Fruit fly (Drosophila melanogaster) whole organism, wandering third instar larva: ENCODE data around the gene CG13640.

Source experiments
- CG32264 ChIP-seq: fragments of 200-800 bp; sonication (Bioruptor generic); optimal IDR thresholded peaks from 2 replicates; lab custom pipeline; 2016; ENCODE audit warnings: missing biosample characterization, missing genetic modification characterization
- CG9705 ChIP-seq: fragments of 200-800 bp; sonication (Bioruptor generic); optimal IDR thresholded peaks from 2 replicates; lab custom pipeline; 2018; ENCODE audit warnings: missing biosample characterization, mild to moderate bottlenecking, missing genetic modification characterization
- CrebA ChIP-seq: fragments of 200-800 bp; sonication (Bioruptor generic); optimal IDR thresholded peaks from 2 replicates; lab custom pipeline; 2016; ENCODE audit warnings: missing biosample characterization, mild to moderate bottlenecking, missing genetic modification characterization, borderline replicate concordance
- Dfd ChIP-seq: fragments of >200 bp; optimal IDR thresholded peaks from 2 replicates; lab custom pipeline; 2017; ENCODE audit warnings: missing biosample characterization, missing genetic modification characterization
- HLH106 ChIP-seq: fragments of 200-800 bp; optimal IDR thresholded peaks from 3 replicates; lab custom pipeline; 2019; ENCODE audit warnings: missing biosample characterization, mild to moderate bottlenecking, missing genetic modification characterization, moderate library complexity
- Hnf4 ChIP-seq: fragments of 200-800 bp; sonication (Bioruptor generic); optimal IDR thresholded peaks from 2 replicates; lab custom pipeline; 2016; ENCODE audit warnings: missing biosample characterization, mild to moderate bottlenecking, missing genetic modification characterization
- Mio ChIP-seq: sonication (Bioruptor generic); optimal IDR thresholded peaks from 2 replicates; lab custom pipeline; 2016; ENCODE audit warnings: missing biosample characterization, missing genetic modification characterization
- N ChIP-seq: fragments of >200 bp; optimal IDR thresholded peaks from 2 replicates; lab custom pipeline; 2018; ENCODE audit warnings: missing biosample characterization, missing external identifiers, missing genetic modification characterization
- OdsH ChIP-seq: fragments of 200-800 bp; sonication (Bioruptor generic); optimal IDR thresholded peaks from 2 replicates; lab custom pipeline; 2016; ENCODE audit warnings: missing biosample characterization, mild to moderate bottlenecking, missing genetic modification characterization
- Rel ChIP-seq, 2 experiments: fragments of 200-800 bp; sonication (Bioruptor generic) in 1 of 2; optimal IDR thresholded peaks; 2 replicates in 1 of 2; 3 replicates in 1 of 2; lab custom pipeline; 2016 to 2019; ENCODE audit warnings: mild to moderate bottlenecking in 2 of 2, missing biosample characterization in 2 of 2, missing genetic modification characterization in 2 of 2, moderate library complexity in 1 of 2
- Sp1 ChIP-seq: fragments of 200-800 bp; sonication (Bioruptor generic); optimal IDR thresholded peaks from 3 replicates; lab custom pipeline; 2019; ENCODE audit warnings: missing biosample characterization, mild to moderate bottlenecking, missing genetic modification characterization, moderate library complexity
- Vsx2 ChIP-seq: fragments of 200-300, 225-300 bp; sonication (Bioruptor generic); optimal IDR thresholded peaks from 2 replicates; lab custom pipeline; 2018; ENCODE audit warnings: missing biosample characterization, missing genetic modification characterization; ENCODE audit not compliant: partially characterized antibody
- br ChIP-seq: fragments of 200-800 bp; sonication (Bioruptor generic); optimal IDR thresholded peaks from 2 replicates; lab custom pipeline; 2016; ENCODE audit warnings: missing biosample characterization, missing genetic modification characterization
- brk ChIP-seq: fragments of 200-800 bp; sonication (Bioruptor generic); optimal IDR thresholded peaks from 2 replicates; lab custom pipeline; 2016; ENCODE audit warnings: missing biosample characterization, mild to moderate bottlenecking, missing genetic modification characterization
- dl ChIP-seq, 2 experiments: fragments of 175-275, 200-275 bp in 1 of 2; fragments of 200-275 bp in 1 of 2; sonication (Bioruptor generic); optimal IDR thresholded peaks; lab custom pipeline; 2018; ENCODE audit warnings: mild to moderate bottlenecking in 2 of 2, missing biosample characterization in 2 of 2, missing genetic modification characterization in 2 of 2, moderate library complexity in 2 of 2; ENCODE audit not compliant: partially characterized antibody in 2 of 2, insufficient read depth in 1 of 2
- dsf ChIP-seq: sonication (Bioruptor generic); optimal IDR thresholded peaks from 2 replicates; lab custom pipeline; 2016; ENCODE audit warnings: missing biosample characterization, missing genetic modification characterization, borderline replicate concordance
- foxo ChIP-seq, 2 experiments: fragments of 200-800 bp; sonication (Bioruptor generic); optimal IDR thresholded peaks; 2 replicates in 1 of 2; 3 replicates in 1 of 2; lab custom pipeline; 2016 to 2017; ENCODE audit warnings: missing biosample characterization in 2 of 2, missing genetic modification characterization in 2 of 2
- h ChIP-seq: fragments of 200-800 bp; sonication (Bioruptor generic); optimal IDR thresholded peaks from 3 replicates; lab custom pipeline; 2016; ENCODE audit warnings: missing biosample characterization, mild to moderate bottlenecking, missing genetic modification characterization
- jim ChIP-seq: fragments of 175-275, 200-325 bp; sonication (Bioruptor generic); optimal IDR thresholded peaks from 2 replicates; lab custom pipeline; 2016; ENCODE audit warnings: missing biosample characterization, mild to moderate bottlenecking, missing genetic modification characterization
- lola ChIP-seq: fragments of >200 bp; optimal IDR thresholded peaks from 2 replicates; lab custom pipeline; 2017; ENCODE audit warnings: missing biosample characterization, missing genetic modification characterization
- pan ChIP-seq: fragments of >200 bp; optimal IDR thresholded peaks from 2 replicates; lab custom pipeline; 2017
- psq ChIP-seq: fragments of 200-800 bp; sonication (Bioruptor generic); optimal IDR thresholded peaks from 3 replicates; lab custom pipeline; 2017; ENCODE audit warnings: missing biosample characterization, mild to moderate bottlenecking, missing genetic modification characterization, moderate library complexity
- rgr ChIP-seq: fragments of 200-800 bp; sonication (Bioruptor generic); optimal IDR thresholded peaks from 3 replicates; lab custom pipeline; 2016; ENCODE audit warnings: missing biosample characterization, mild to moderate bottlenecking, missing genetic modification characterization
- sage ChIP-seq: fragments of 200-800 bp; sonication (Bioruptor generic); optimal IDR thresholded peaks from 2 replicates; lab custom pipeline; 2016; ENCODE audit warnings: missing biosample characterization, mild to moderate bottlenecking, missing genetic modification characterization
- sv ChIP-seq: fragments of 200-800 bp; sonication (Bioruptor generic); optimal IDR thresholded peaks from 3 replicates; lab custom pipeline; 2016; ENCODE audit warnings: missing biosample characterization, missing genetic modification characterization
- tai ChIP-seq: sonication (Bioruptor generic); optimal IDR thresholded peaks from 2 replicates; lab custom pipeline; 2016; ENCODE audit warnings: missing biosample characterization, missing genetic modification characterization
- usp ChIP-seq: fragments of >200 bp; optimal IDR thresholded peaks from 2 replicates; lab custom pipeline; 2017; ENCODE audit warnings: missing biosample characterization, missing genetic modification characterization
- woc ChIP-seq: sonication (Bioruptor generic); optimal IDR thresholded peaks from 2 replicates; lab custom pipeline; 2016; ENCODE audit warnings: missing biosample characterization, mild to moderate bottlenecking, missing genetic modification characterization

The CG13640 gene

dm6 chr3R:24893320-24893955 is 31.5 kb upstream of the CG13640 start (continued):
- TF ChIP-seq h (GFP tag; lab: Kevin White, UChicago) (peak; percentile 73), lola (GFP tag; lab: Kevin White, UChicago) (no peak), sage (GFP tag; lab: Kevin White, UChicago) (peak; percentile 2), psq (GFP tag; lab: Kevin White, UChicago) (peak; percentile 87)

- TF ChIP-seq sage (GFP tag; lab: Kevin White, UChicago) (no peak), tai (GFP tag; lab: Kevin White, UChicago) (no peak), OdsH (GFP tag; lab: Kevin White, UChicago) (no peak), Rel (GFP tag; optimal IDR thresholded peaks at IDR 0.05; lab: Kevin White, UChicago) (no peak), Rel (tag; optimal IDR thresholded peaks at IDR 0.05; lab: Kevin White, UChicago) (no peak), h (GFP tag; lab: Kevin White, UChicago) (no peak), dsf (no peak), HLH106 (tag; lab: Kevin White, UChicago) (no peak), pan (lab: Kevin White, UChicago) (no peak), Hnf4 (GFP tag; lab: Kevin White, UChicago) (no peak), CG9705 (GFP tag; lab: Kevin White, UChicago) (no peak), foxo (GFP tag; optimal IDR thresholded peaks at IDR 0.05; lab: Kevin White, UChicago) (no peak)
These were observed 29.0 kb upstream of the CG13640 start for dm6 chr3R:24890919-24891318.

dm6 chr3R:24890217-24890616 is 28.3 kb upstream of the CG13640 start:
- TF ChIP-seq dl (GFP tag; optimal IDR thresholded peaks at IDR 0.05; lab: Kevin White, UChicago; ENCODE audit: insufficient read depth in 1 of 2, partially characterized antibody in 2 of 2) (no peak), brk (GFP tag; lab: Kevin White, UChicago) (no peak), HLH106 (tag; lab: Kevin White, UChicago) (no peak), CG32264 (GFP tag; lab: Kevin White, UChicago) (no peak), CrebA (GFP tag; lab: Kevin White, UChicago) (no peak), Vsx2 (GFP tag; lab: Kevin White, UChicago) (no peak), woc (no peak)

- TF ChIP-seq woc, result no peak
- no peak for TF ChIP-seq Rel (GFP tag; optimal IDR thresholded peaks at IDR 0.05; lab: Kevin White, UChicago)
- peak; percentile 76 for TF ChIP-seq Rel (tag; optimal IDR thresholded peaks at IDR 0.05; lab: Kevin White, UChicago)
- no peak for TF ChIP-seq sv (GFP tag; lab: Kevin White, UChicago)
- peak; percentile 54 for TF ChIP-seq h (GFP tag; lab: Kevin White, UChicago)
- no peak for TF ChIP-seq Hnf4 (GFP tag; lab: Kevin White, UChicago)
- TF ChIP-seq br (GFP tag; lab: Kevin White, UChicago), result peak; percentile 10
- TF ChIP-seq Vsx2 (GFP tag; lab: Kevin White, UChicago), result peak; percentile 10
- TF ChIP-seq, all 38 proteins: peak for 4
These were observed 27.4 kb upstream of the CG13640 start for dm6 chr3R:24889303-24889892.

- TF ChIP-seq jim (GFP tag; lab: Kevin White, UChicago) (no peak), dl (GFP tag; optimal IDR thresholded peaks at IDR 0.05; lab: Kevin White, UChicago; ENCODE audit: insufficient read depth in 1 of 2, partially characterized antibody in 2 of 2) (no peak), Mio (no peak), Sp1 (no peak), CG9705 (GFP tag; lab: Kevin White, UChicago) (no peak), Dfd (GFP tag; lab: Kevin White, UChicago) (no peak), lola (GFP tag; lab: Kevin White, UChicago) (no peak), usp (GFP tag; lab: Kevin White, UChicago) (no peak), sv (GFP tag; lab: Kevin White, UChicago) (no peak), HLH106 (tag; lab: Kevin White, UChicago) (no peak), rgr (GFP tag; lab: Kevin White, UChicago) (no peak), N (no peak), pan (lab: Kevin White, UChicago) (no peak)
These were observed 26.5 kb upstream of the CG13640 start for dm6 chr3R:24888418-24888817.
